Comparison of ENCODE assay signal across 1 fruit fly cellular context in the genomic region with DNA sequence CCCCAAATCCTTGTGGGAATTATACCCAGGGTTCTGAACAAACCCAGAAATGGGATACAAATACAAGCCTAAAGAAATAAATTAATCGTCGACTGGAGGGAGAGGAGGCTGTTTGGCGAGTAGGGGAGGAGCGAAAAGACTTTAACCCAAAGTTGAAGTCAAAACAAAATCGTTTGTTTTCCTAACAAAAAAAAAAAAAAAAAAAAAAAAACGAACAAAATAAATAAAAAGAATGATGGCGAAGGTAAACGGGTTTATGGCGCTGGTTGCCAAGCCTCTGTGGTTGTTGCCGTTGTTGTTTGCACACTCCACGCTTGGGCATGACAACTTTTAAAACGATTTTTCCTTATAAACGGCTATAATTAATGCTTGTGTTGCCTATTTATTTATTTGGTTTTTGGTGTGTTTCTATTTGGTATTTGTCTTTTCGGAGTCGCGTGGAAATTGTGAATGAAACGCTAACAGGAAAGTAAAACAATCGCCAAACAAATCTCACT.
A peak's percentile ranks its signal among the peaks of the same experiment; 100 is the strongest.
TF ChIP-seq lines count a peak whose summit lies in the region.

No protein-coding gene starts in this region.

TF ChIP-seq in whole organism, embryonic, 481 proteins besides CTCF, POLR2A, EP300 and RAD21 (continued from another document):
- TF ChIP-seq CG11560 (tag; IDR thresholded peaks at IDR 0.05; lab: Robert Waterston, UW) (no peak), pan (optimal IDR thresholded peaks at IDR 0.05; lab: Kevin White, UChicago) (no peak), pan (GFP tag; optimal IDR thresholded peaks at IDR 0.05 in 1 of 2, IDR thresholded peaks at IDR 0.05 in 1 of 2) (peak in 1 of 2 experiments; percentile 11), bsh (GFP tag; optimal IDR thresholded peaks at IDR 0.05; lab: Kevin White, UChicago) (no peak), row (GFP tag; IDR thresholded peaks at IDR 0.05; lab: Robert Waterston, UW) (no peak), mirr (GFP tag; optimal IDR thresholded peaks at IDR 0.05; lab: Kevin White, UChicago) (peak; percentile 45), Med (GFP tag; lab: Kevin White, UChicago) (peak; percentile 41), pho (GFP tag; optimal IDR thresholded peaks at IDR 0.05; lab: Kevin White, UChicago) (no peak), unpg (GFP tag; optimal IDR thresholded peaks at IDR 0.05; lab: Kevin White, UChicago) (peak; percentile 3), pfk (GFP tag; optimal IDR thresholded peaks at IDR 0.05; lab: Kevin White, UChicago) (no peak), gsb (GFP tag; IDR thresholded peaks at IDR 0.05; lab: Robert Waterston, UW) (0 out of 2 replicates have a peak, but pooled peaks have one; percentile 4), CG34224 (GFP tag; IDR thresholded peaks at IDR 0.05; lab: Robert Waterston, UW; ENCODE audit: partially characterized antibody) (0 out of 3 replicates have a peak, but pooled peaks have one; percentile 12), Meics (GFP tag; optimal IDR thresholded peaks at IDR 0.05; lab: Kevin White, UChicago) (no peak), Drgx (GFP tag; IDR thresholded peaks at IDR 0.05; lab: Robert Waterston, UW) (no peak), Asciz (GFP tag; optimal IDR thresholded peaks at IDR 0.05; lab: Kevin White, UChicago) (peak; percentile 19), Myb (GFP tag; optimal IDR thresholded peaks at IDR 0.05; lab: Kevin White, UChicago) (no peak), CG12769 (tag; optimal IDR thresholded peaks at IDR 0.05; lab: Kevin White, UChicago) (peak; percentile 8)
